Worm (Caenorhabditis elegans) whole organism, young adult: Measurements from ENCODE around the gene F22E5.7.

Source experiments
- ama-1 ChIP-seq, 3 experiments: fragments of 150-350 bp in 1 of 3; sonication (generic microtip) in 2 of 3; optimal IDR thresholded peaks; 2 replicates each; lab custom pipeline; 2014 to 2018; ENCODE audit warnings: missing biosample characterization in 2 of 3, missing genetic modification characterization in 2 of 3, missing genetic modification reagents in 2 of 3
- aptf-3 ChIP-seq: fragments of 200-800 bp; sonication (Bioruptor generic); IDR thresholded peaks from 2 replicates; pipeline ENCODE4 v1.3.6; 2022; ENCODE audit warnings: missing genetic modification characterization, missing compliant biosample characterization
- ceh-27 ChIP-seq: fragments of 200-800 bp; sonication (Bioruptor generic); optimal IDR thresholded peaks from 2 replicates; lab custom pipeline; 2018; ENCODE audit warnings: mild to moderate bottlenecking, missing genetic modification characterization, moderate library complexity, missing compliant biosample characterization
- ceh-58 ChIP-seq: fragments of 200-800 bp; sonication (Bioruptor generic); IDR thresholded peaks from 2 replicates; pipeline ENCODE4 v1.3.6; 2022; ENCODE audit warnings: missing genetic modification characterization, missing compliant biosample characterization
- ets-4 ChIP-seq: fragments of 200-800 bp; sonication (Bioruptor generic); optimal IDR thresholded peaks from 2 replicates; lab custom pipeline; 2018; ENCODE audit warnings: mild to moderate bottlenecking, missing genetic modification characterization, missing compliant biosample characterization
- gei-17 ChIP-seq: fragments of 200-800 bp; sonication (Bioruptor generic); optimal IDR thresholded peaks from 2 replicates; lab custom pipeline; 2018; ENCODE audit warnings: mild to moderate bottlenecking, missing genetic modification characterization, missing compliant biosample characterization
- hrde-1 ChIP-seq: sonication (generic microtip); optimal IDR thresholded peaks from 2 replicates; lab custom pipeline; 2016; ENCODE audit warnings: missing genetic modification characterization, mild to moderate bottlenecking, missing compliant biosample characterization, moderate library complexity, missing genotype, missing genetic modification reagents, borderline replicate concordance
- lin-40 ChIP-seq: sonication (generic microtip); optimal IDR thresholded peaks from 2 replicates; lab custom pipeline; 2016; ENCODE audit warnings: missing genetic modification characterization, mild to moderate bottlenecking, missing compliant biosample characterization, missing genotype, missing genetic modification reagents
- lin-54 ChIP-seq: fragments of 200-800 bp; sonication (Bioruptor generic); optimal IDR thresholded peaks from 2 replicates; lab custom pipeline; 2018; ENCODE audit warnings: mild to moderate bottlenecking, missing genetic modification characterization, missing compliant biosample characterization
- madf-8 ChIP-seq: fragments of 200-800 bp; sonication (Bioruptor generic); conservative IDR thresholded peaks from 2 replicates; pipeline ENCODE4 v1.3.6; 2022; ENCODE audit warnings: missing genetic modification reagents, missing genetic modification characterization, missing compliant biosample characterization
- mel-28 ChIP-seq: sonication (generic microtip); optimal IDR thresholded peaks from 2 replicates; lab custom pipeline; 2016; ENCODE audit warnings: borderline replicate concordance, mild to moderate bottlenecking, missing genetic modification characterization, missing compliant biosample characterization
- nhr-90 ChIP-seq: sonication (generic microtip); optimal IDR thresholded peaks from 2 replicates; lab custom pipeline; 2016; ENCODE audit warnings: missing genotype, mild to moderate bottlenecking, missing genetic modification characterization, missing compliant biosample characterization
- snpc-4 ChIP-seq, 5 experiments: fragments of 150-350 bp in 1 of 5; sonication (generic microtip) in 4 of 5; optimal IDR thresholded peaks; 2 replicates each; lab custom pipeline; 2014 to 2018; ENCODE audit warnings: missing genetic modification characterization in 5 of 5, missing biosample characterization in 3 of 5, antibody characterized with exemption in 2 of 5, mild to moderate bottlenecking in 2 of 5, missing compliant biosample characterization in 2 of 5, missing genotype in 2 of 5, moderate library complexity in 2 of 5, missing genetic modification reagents in 1 of 5
- ztf-28 ChIP-seq: fragments of 200-800 bp; sonication (Bioruptor generic); IDR thresholded peaks from 2 replicates; pipeline ENCODE4 v1.3.6; 2022; ENCODE audit warnings: missing genetic modification reagents, missing genetic modification characterization, missing compliant biosample characterization

DNA sequence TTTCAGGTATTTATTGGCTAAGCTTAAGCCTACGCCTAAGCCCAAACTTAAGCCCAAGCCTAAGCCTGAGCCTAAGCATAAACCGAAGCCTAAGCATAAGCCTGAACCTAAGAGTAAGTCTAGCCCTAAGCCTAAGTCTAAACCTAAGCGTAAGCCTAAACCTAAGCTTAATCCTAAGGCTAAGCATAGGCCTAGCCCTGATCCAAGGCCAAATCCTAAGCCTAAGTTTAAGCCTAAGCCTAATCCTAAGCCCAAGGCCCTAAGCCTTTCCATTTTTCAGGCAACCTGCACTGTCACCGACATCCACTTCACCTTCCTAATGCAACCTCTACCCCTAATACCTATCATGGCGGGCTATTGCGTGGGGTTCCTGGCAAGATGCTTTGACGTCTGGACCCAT lies 30.9 kb upstream of the F22E5.7 start:
- TF ChIP-seq mel-28 (tag; lab: Kevin White, UChicago) = no peak
- TF ChIP-seq ceh-58 (GFP tag; lab: Robert Waterston, UW) = no peak
- TF ChIP-seq lin-40 (tag; lab: Kevin White, UChicago) = no peak
- TF ChIP-seq nhr-90 (tag; lab: Kevin White, UChicago) = no peak
- TF ChIP-seq ama-1 (optimal IDR thresholded peaks at IDR 0.05; lab: Kevin White, UChicago) = no peak
- no peak for TF ChIP-seq ama-1 (GFP tag; optimal IDR thresholded peaks at IDR 0.05; lab: Kevin White, UChicago)
- TF ChIP-seq ets-4 (GFP tag; lab: Kevin White, UChicago) = no peak
- TF ChIP-seq hrde-1 (tag; lab: Kevin White, UChicago) = no peak
- TF ChIP-seq madf-8 (GFP tag; lab: Robert Waterston, UW) = no peak
- no peak for TF ChIP-seq aptf-3 (GFP tag; lab: Robert Waterston, UW)
- TF ChIP-seq gei-17 = no peak
- no peak for TF ChIP-seq lin-54
- TF ChIP-seq ceh-27 (GFP tag; lab: Kevin White, UChicago) = no peak
- TF ChIP-seq snpc-4 (GFP tag; optimal IDR thresholded peaks at IDR 0.05; lab: Kevin White, UChicago) = no peak
- TF ChIP-seq snpc-4 (tag; optimal IDR thresholded peaks at IDR 0.05; lab: Kevin White, UChicago) = no peak
- TF ChIP-seq ztf-28 = 0 out of 2 replicates have a peak, but pooled peaks have one; percentile 9
